Fruit fly (Drosophila melanogaster): Measurements from ENCODE around the gene wap.

The wap gene

DNA sequence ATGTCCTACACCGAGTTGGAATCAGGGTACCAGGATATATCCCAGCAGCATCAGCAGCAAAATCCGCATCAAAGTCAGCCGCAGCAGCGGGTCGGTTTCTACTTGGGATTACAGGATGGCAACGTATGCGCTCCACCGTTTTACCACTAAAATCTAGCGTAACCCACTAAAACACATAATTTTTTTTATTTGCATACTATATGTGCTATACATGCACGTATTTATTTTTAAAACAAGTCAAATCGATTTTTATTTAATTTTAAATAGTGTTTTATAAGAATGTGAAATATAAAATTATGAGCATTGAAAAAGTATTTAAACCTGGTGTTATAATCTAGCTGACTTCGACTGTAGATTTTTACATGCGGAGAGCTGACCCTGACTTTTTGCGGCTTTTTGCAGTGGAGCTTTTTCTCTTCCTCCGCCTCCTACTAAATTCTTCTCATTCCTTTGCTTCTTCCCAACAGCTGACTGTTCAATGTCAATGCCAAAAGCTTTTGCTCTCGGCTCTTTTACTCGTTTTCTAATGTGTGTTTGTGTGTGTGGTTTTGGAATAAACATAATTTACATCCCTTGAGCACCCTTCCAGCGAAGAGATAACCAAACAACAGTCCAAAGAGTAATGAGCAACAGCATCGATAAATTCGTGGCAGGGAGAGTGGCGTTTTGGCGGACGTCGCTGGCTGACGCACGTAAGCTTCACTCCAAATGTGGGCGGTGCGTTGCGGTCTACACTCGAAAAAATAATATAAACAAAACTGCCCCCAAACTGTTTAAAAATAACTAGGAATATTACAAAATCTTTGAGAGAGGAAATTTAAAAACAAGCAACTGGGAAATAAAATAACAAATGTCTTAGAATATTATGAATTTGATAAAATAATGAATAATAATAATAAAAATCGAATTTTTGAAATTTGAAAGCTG, 32.7 kb upstream of the wap start:
- TF ChIP-seq CG8119 (GFP tag; IDR thresholded peaks at IDR 0.05) (peak; percentile 34; the same call in 2 of the 3 replicates), CG11762 (GFP tag; optimal IDR thresholded peaks at IDR 0.05; ENCODE audit: insufficient read depth) (peak; percentile 12), CG16779 (tag; optimal IDR thresholded peaks at IDR 0.05) (no peak), CG1621 (tag; optimal IDR thresholded peaks at IDR 0.05) (no peak), acj6 (GFP tag; optimal IDR thresholded peaks at IDR 0.05) (peak; percentile 30), CG10669 (GFP tag; optimal IDR thresholded peaks at IDR 0.05) (peak; percentile 31), ss (GFP tag; optimal IDR thresholded peaks at IDR 0.05) (no peak), pdm3 (GFP tag; optimal IDR thresholded peaks at IDR 0.05) (peak; percentile 10), CG4318 (GFP tag; optimal IDR thresholded peaks at IDR 0.05) (no peak), CG32006 (GFP tag; optimal IDR thresholded peaks at IDR 0.05) (peak; percentile 52), Gug (GFP tag; IDR thresholded peaks at IDR 0.05) (no peak), Hr39 (GFP tag; optimal IDR thresholded peaks at IDR 0.05) (peak; percentile 3), Sox102F (GFP tag; optimal IDR thresholded peaks at IDR 0.05) (no peak), Hr4 (GFP tag; optimal IDR thresholded peaks at IDR 0.05) (no peak), fd59A (GFP tag; optimal IDR thresholded peaks at IDR 0.05) (no peak), eg (GFP tag; IDR thresholded peaks at IDR 0.05) (peak; percentile 57), Sox15 (GFP tag; optimal IDR thresholded peaks at IDR 0.05) (no peak), CG6163 (GFP tag; IDR thresholded peaks at IDR 0.05) (peak; percentile 53; the same call in 2 of the 3 replicates), CG11294 (GFP tag; IDR thresholded peaks at IDR 0.05) (no peak), CG6854 (GFP tag; optimal IDR thresholded peaks at IDR 0.05) (peak; percentile 49), CG6808 (GFP tag; optimal IDR thresholded peaks at IDR 0.05) (peak; percentile 21), Lpt (GFP tag; optimal IDR thresholded peaks at IDR 0.05) (no peak), dac (GFP tag; optimal IDR thresholded peaks at IDR 0.05) (no peak), CG34406 (GFP tag; optimal IDR thresholded peaks at IDR 0.05) (peak; percentile 25), net (GFP tag; optimal IDR thresholded peaks at IDR 0.05) (no peak), CG10631 (GFP tag; optimal IDR thresholded peaks at IDR 0.05) (peak; percentile 37), Smox (GFP tag; optimal IDR thresholded peaks at IDR 0.05) (no peak), CG11902 (GFP tag; optimal IDR thresholded peaks at IDR 0.05) (no peak), OdsH (GFP tag; optimal IDR thresholded peaks at IDR 0.05) (peak; percentile 1), CG7368 (GFP tag; optimal IDR thresholded peaks at IDR 0.05) (no peak), svp (GFP tag) (peak; percentile 86), lz (GFP tag; optimal IDR thresholded peaks at IDR 0.05) (peak; percentile 24), salr (GFP tag; optimal IDR thresholded peaks at IDR 0.05) (no peak), Eip75B (GFP tag; optimal IDR thresholded peaks at IDR 0.05) (peak; percentile 26), Sox14 (GFP tag; optimal IDR thresholded peaks at IDR 0.05) (no peak), fkh (GFP tag; optimal IDR thresholded peaks at IDR 0.05) (no peak), CG31627 (GFP tag; optimal IDR thresholded peaks at IDR 0.05) (peak; percentile 22), dsx (GFP tag; optimal IDR thresholded peaks at IDR 0.05; ENCODE audit: poor library complexity, severe bottlenecking) (no peak), Hr38 (GFP tag; optimal IDR thresholded peaks at IDR 0.05) (no peak), Eip78C (GFP tag) (peak; percentile 88), Blimp-1 (GFP tag; optimal IDR thresholded peaks at IDR 0.05) (no peak), Ets96B (tag; optimal IDR thresholded peaks at IDR 0.05) (peak; percentile 43), esn (GFP tag; optimal IDR thresholded peaks at IDR 0.05) (peak; percentile 56), vri (GFP tag; optimal IDR thresholded peaks at IDR 0.05) (no peak), CG6792 (GFP tag; optimal IDR thresholded peaks at IDR 0.05) (no peak), CG3032 (tag; optimal IDR thresholded peaks at IDR 0.05) (peak; percentile 46), spab (GFP tag; optimal IDR thresholded peaks at IDR 0.05) (peak; percentile 13), Ets21C (GFP tag; optimal IDR thresholded peaks at IDR 0.05) (no peak), cyc (GFP tag; optimal IDR thresholded peaks at IDR 0.05) (no peak), achi (GFP tag; optimal IDR thresholded peaks at IDR 0.05) (peak; percentile 21)
